Worm (Caenorhabditis elegans): ENCODE measurements around the gene swd-2.1.

Gene swd-2.1

DNA sequence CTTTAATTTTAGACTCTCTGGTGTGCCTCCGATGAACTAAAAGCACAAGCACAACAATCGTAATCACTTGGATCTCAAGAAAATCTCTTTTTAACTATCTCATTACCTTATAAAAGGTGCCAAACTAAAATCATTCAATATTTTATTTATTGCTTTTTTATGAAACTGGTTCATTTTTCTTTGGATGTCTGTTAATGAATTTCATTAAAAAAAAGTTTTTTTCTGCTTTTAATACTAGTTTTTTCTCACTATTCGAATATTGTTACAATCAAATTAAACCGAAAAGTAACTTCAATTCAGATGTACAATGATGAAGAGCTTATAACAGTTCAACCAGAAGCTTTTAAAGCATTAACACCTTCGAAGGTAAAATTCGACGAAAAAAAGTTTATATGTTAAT lies at the start of gene swd-2.1:
TSS of gene swd-2.1 (plus strand) at position 301 of the 400 bp plus-strand sequence.
- TF ChIP-seq nhr-11 (tag; optimal IDR thresholded peaks at IDR 0.05) = no peak
- TF ChIP-seq pha-4 (tag; optimal IDR thresholded peaks at IDR 0.05) = no peak
- TF ChIP-seq hlh-30 (tag; optimal IDR thresholded peaks at IDR 0.05; ENCODE audit: insufficient read depth) = no peak
- no peak for TF ChIP-seq fax-1 (tag; optimal IDR thresholded peaks at IDR 0.05)
- no peak for TF ChIP-seq dmd-4 (tag; optimal IDR thresholded peaks at IDR 0.05; ENCODE audit: borderline replicate concordance)
- no peak for TF ChIP-seq nhr-232 (tag; optimal IDR thresholded peaks at IDR 0.05)
- no peak for TF ChIP-seq pha-2 (tag; optimal IDR thresholded peaks at IDR 0.05)
- no peak for TF ChIP-seq unc-55 (GFP tag; optimal IDR thresholded peaks at IDR 0.05)
- no peak for TF ChIP-seq eyg-1 (tag; optimal IDR thresholded peaks at IDR 0.05)
- no peak for TF ChIP-seq hlh-6 (tag; optimal IDR thresholded peaks at IDR 0.05)
- TF ChIP-seq ceh-2 (tag; optimal IDR thresholded peaks at IDR 0.05) = no peak
- TF ChIP-seq ets-4 (tag; optimal IDR thresholded peaks at IDR 0.05) = no peak
- TF ChIP-seq C38D4.7 (GFP tag; optimal IDR thresholded peaks at IDR 0.05) = no peak
- no peak for TF ChIP-seq K09A11.1 (tag; optimal IDR thresholded peaks at IDR 0.05; ENCODE audit: insufficient read depth)

DNA sequence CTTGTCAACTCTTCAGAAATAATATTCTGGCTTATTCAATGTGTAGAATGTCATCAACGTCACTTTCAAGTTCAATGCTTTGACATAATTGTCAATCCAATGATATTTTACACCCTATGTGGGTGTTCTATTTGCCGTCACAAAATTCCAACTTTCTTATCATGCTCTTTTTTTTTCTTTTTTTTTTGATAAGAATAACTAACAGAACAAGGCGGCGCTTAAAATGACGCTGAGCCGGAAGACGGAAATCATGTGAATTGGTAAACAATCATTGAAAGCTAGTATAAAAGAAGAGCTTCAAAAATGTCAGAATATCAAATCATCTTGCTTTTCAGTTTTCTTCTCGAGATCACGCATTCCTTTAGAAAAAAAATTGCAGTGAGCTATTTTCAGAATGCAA lies 49.5 kb upstream of the swd-2.1 start, which contains the start of gene C50F7.5:
TSS of gene C50F7.5 (plus strand) at position 395 of the 400 bp plus-strand sequence.
- no peak for TF ChIP-seq tbx-2 (tag; optimal IDR thresholded peaks at IDR 0.05)
- TF ChIP-seq ceh-6 (GFP tag; optimal IDR thresholded peaks at IDR 0.05) = no peak
- no peak for TF ChIP-seq ceh-48 (tag; optimal IDR thresholded peaks at IDR 0.05)
- no peak for TF ChIP-seq C38D4.7 (GFP tag; optimal IDR thresholded peaks at IDR 0.05)
- no peak for TF ChIP-seq fax-1 (tag; optimal IDR thresholded peaks at IDR 0.05)
- no peak for TF ChIP-seq ttx-3 (tag; optimal IDR thresholded peaks at IDR 0.05)

DNA sequence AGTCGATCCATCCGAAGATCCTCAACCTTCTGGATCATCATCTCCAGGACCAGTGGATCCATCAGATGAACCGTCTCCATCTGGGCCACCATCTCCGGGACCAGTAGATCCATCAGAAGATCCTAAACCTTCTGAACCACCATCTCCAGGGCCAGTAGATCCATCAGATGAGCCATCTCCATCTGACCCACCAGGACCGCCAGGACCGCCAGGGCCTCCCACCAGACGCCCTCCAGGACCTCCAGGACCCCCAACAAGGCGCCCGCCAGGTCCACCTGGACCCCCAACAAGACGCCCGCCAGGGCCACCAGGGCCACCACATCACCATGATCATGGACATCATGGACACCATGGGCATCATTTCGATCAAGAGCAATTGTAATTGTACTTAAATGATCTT lies 48.6 kb upstream of the swd-2.1 start:
- TF ChIP-seq unc-42 (tag; optimal IDR thresholded peaks at IDR 0.05) = no peak
- no peak for TF ChIP-seq madf-2 (tag; optimal IDR thresholded peaks at IDR 0.05)
- no peak for TF ChIP-seq unc-3 (GFP tag; conservative IDR thresholded peaks at IDR 0.05)
- no peak for TF ChIP-seq unc-3 (tag; optimal IDR thresholded peaks at IDR 0.05)
- TF ChIP-seq syd-9 (tag; optimal IDR thresholded peaks at IDR 0.05) = no peak
- peak; percentile 21 for TF ChIP-seq hlh-6 (tag; optimal IDR thresholded peaks at IDR 0.05)
- TF ChIP-seq ceh-22 (tag; optimal IDR thresholded peaks at IDR 0.05) = no peak

DNA sequence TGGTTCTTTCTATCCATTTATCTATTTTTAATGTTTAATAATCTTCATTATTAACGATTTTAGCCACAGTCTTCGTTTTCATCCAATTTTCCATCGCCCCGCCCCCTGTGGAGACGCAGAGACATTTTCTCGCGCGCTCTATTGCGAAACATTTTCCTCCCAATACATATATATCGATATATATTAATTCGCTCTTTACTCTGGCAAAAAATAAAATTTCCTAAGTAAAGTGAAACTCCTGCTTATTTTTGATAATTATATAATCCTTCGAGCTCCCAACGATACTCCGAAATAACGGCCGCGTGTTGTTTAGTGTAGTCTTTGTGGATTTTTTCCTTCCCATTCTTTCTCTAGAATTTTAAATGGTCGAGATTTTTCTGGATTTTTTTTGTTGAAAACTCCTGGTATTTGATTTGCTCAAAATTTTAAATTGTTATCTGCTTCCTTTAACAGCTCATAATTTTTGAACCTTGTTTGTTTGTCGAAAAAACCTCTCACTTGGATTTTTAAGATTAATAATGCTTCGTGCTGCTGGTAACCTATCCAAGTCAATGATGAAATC lies 47.3 kb upstream of the swd-2.1 start, which contains the start of gene sucg-1:
TSS of gene sucg-1 (plus strand) at position 512 of the 562 bp plus-strand sequence.
- no peak for TF ChIP-seq odd-2 (tag; optimal IDR thresholded peaks at IDR 0.05)
- TF ChIP-seq tbx-7 (tag; optimal IDR thresholded peaks at IDR 0.05) = no peak
- no peak for TF ChIP-seq ceh-19 (GFP tag; optimal IDR thresholded peaks at IDR 0.05)
- no peak for TF ChIP-seq eyg-1 (tag; optimal IDR thresholded peaks at IDR 0.05)
- no peak for TF ChIP-seq ceh-24 (tag; optimal IDR thresholded peaks at IDR 0.05)
- TF ChIP-seq nhr-232 (tag; optimal IDR thresholded peaks at IDR 0.05) = no peak
- TF ChIP-seq unc-42 (tag; optimal IDR thresholded peaks at IDR 0.05) = no peak
- TF ChIP-seq ceh-34 (tag; optimal IDR thresholded peaks at IDR 0.05) = no peak
- TF ChIP-seq elt-2 (tag; optimal IDR thresholded peaks at IDR 0.05) = no peak
- TF ChIP-seq pha-2 (tag; optimal IDR thresholded peaks at IDR 0.05) = no peak
- no peak for TF ChIP-seq ceh-18 (tag; optimal IDR thresholded peaks at IDR 0.05)
- no peak for TF ChIP-seq fkh-6 (tag; optimal IDR thresholded peaks at IDR 0.05)
- no peak for TF ChIP-seq unc-55 (GFP tag; optimal IDR thresholded peaks at IDR 0.05)
- no peak for TF ChIP-seq syd-9 (tag; optimal IDR thresholded peaks at IDR 0.05)
- TF ChIP-seq ceh-9 (tag; optimal IDR thresholded peaks at IDR 0.05) = no peak
- no peak for TF ChIP-seq fax-1 (tag; optimal IDR thresholded peaks at IDR 0.05)
- no peak for TF ChIP-seq pros-1 (tag; optimal IDR thresholded peaks at IDR 0.05)

DNA sequence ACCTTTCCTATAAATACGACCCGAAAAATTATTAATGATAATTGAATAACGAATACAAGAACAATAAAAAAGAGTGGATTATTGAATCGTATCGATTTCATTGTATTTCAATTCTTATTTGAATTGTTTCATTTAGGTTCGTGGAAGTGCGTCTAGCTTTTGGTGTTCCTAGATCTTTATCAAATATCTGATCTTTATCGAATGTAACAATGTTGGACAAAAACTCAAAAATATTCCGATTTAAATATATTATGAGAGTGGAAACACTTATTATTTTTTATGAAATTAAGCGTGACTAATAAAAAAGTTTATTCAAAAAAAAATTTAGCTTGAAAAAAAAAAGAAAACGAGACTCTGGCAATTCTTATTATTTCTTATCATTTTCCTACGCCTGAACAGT lies 43.9 kb upstream of the swd-2.1 start, which contains the start of the genes C50F7.9 and C50F7.3:
TSS of gene C50F7.9 (minus strand) at position 101 of the 400 bp plus-strand sequence.
TSS of gene C50F7.3 (plus strand) at position 370 of the 400 bp plus-strand sequence.
- no peak for TF ChIP-seq odd-2 (tag; optimal IDR thresholded peaks at IDR 0.05)
- no peak for TF ChIP-seq ceh-2 (tag; optimal IDR thresholded peaks at IDR 0.05)
- TF ChIP-seq dve-1 (tag; optimal IDR thresholded peaks at IDR 0.05) = no peak
- TF ChIP-seq fkh-6 (tag; optimal IDR thresholded peaks at IDR 0.05) = no peak

Data from whole organism, late embryonic.